Fruit fly (Drosophila melanogaster) whole organism, embryonic: ENCODE measurements around the gene mthl2.

Experiments
- BtbVII ChIP-seq: fragments of 200-800 bp; sonication (Bioruptor generic); optimal IDR thresholded peaks from 3 replicates; lab custom pipeline; 2017; ENCODE audit warnings: missing biosample characterization, mild to moderate bottlenecking, missing genetic modification characterization
- CG11695 ChIP-seq: fragments of 200-800 bp; sonication (Bioruptor generic); IDR thresholded peaks from 3 replicates; pipeline ENCODE4 v1.3.6; 2022; ENCODE audit warnings: missing biosample characterization, missing genetic modification characterization
- CG12659 ChIP-seq: fragments of 200-800 bp; sonication (Bioruptor generic); optimal IDR thresholded peaks from 3 replicates; lab custom pipeline; 2017; ENCODE audit warnings: mild to moderate bottlenecking, missing biosample characterization, missing genetic modification reagents, missing genetic modification characterization
- CG12744 ChIP-seq: fragments of 200-800 bp; sonication (Bioruptor generic); optimal IDR thresholded peaks from 2 replicates; lab custom pipeline; 2016; ENCODE audit warnings: missing biosample characterization, missing genetic modification characterization
- CG14014 ChIP-seq: fragments of 200-800 bp; sonication (Bioruptor generic); IDR thresholded peaks from 2 replicates; pipeline ENCODE4 v1.3.6; 2022; ENCODE audit warnings: missing biosample characterization, missing genetic modification characterization
- CG14667 ChIP-seq: fragments of 200-800 bp; sonication (Bioruptor generic); IDR thresholded peaks from 2 replicates; pipeline ENCODE4 v1.3.6; 2022; ENCODE audit warnings: missing biosample characterization, missing genetic modification characterization
- CG14965 ChIP-seq: fragments of 200-800 bp; sonication (Bioruptor generic); optimal IDR thresholded peaks from 2 replicates; lab custom pipeline; 2016; ENCODE audit warnings: missing biosample characterization, missing genetic modification characterization, borderline replicate concordance
- CG16779 ChIP-seq: fragments of 200-800 bp; sonication (Bioruptor generic); IDR thresholded peaks from 2 replicates; pipeline ENCODE4 v1.3.6; 2022; ENCODE audit warnings: missing biosample characterization, missing genetic modification characterization
- CG17385 ChIP-seq: fragments of 200-800 bp; sonication (Bioruptor generic); optimal IDR thresholded peaks from 3 replicates; lab custom pipeline; 2018; ENCODE audit warnings: missing biosample characterization, mild to moderate bottlenecking, missing genetic modification characterization
- CG2712 ChIP-seq: fragments of 200-800 bp; optimal IDR thresholded peaks from 3 replicates; lab custom pipeline; 2019; ENCODE audit warnings: missing biosample characterization, mild to moderate bottlenecking, missing genetic modification characterization, moderate library complexity
- CG33213 ChIP-seq: fragments of 200-800 bp; sonication (Bioruptor generic); optimal IDR thresholded peaks from 3 replicates; lab custom pipeline; 2016; ENCODE audit warnings: missing biosample characterization, missing genetic modification characterization
- CG43689 ChIP-seq: fragments of 200-800 bp; sonication (Bioruptor generic); IDR thresholded peaks from 2 replicates; pipeline ENCODE4 v1.3.6; 2022; ENCODE audit warnings: missing biosample characterization, missing genetic modification characterization
- CG4617 ChIP-seq: fragments of 200-800 bp; sonication (Bioruptor generic); optimal IDR thresholded peaks from 3 replicates; lab custom pipeline; 2016; ENCODE audit warnings: missing biosample characterization, missing genetic modification characterization, borderline replicate concordance
- CG4854 ChIP-seq: fragments of 200-800 bp; sonication (Bioruptor generic); optimal IDR thresholded peaks from 2 replicates; lab custom pipeline; 2016; ENCODE audit warnings: missing biosample characterization, missing genetic modification characterization, inconsistent platforms
- CG9797 ChIP-seq: fragments of 200-800 bp; sonication (Bioruptor generic); optimal IDR thresholded peaks from 3 replicates; lab custom pipeline; 2018; ENCODE audit warnings: missing biosample characterization, mild to moderate bottlenecking, missing genetic modification characterization
- CHES-1-like ChIP-seq: fragments of 200-800 bp; sonication (Bioruptor generic); optimal IDR thresholded peaks from 2 replicates; lab custom pipeline; 2016; ENCODE audit warnings: missing biosample characterization, missing genetic modification characterization
- Dll ChIP-seq: fragments of 200-800 bp; sonication (Bioruptor generic); IDR thresholded peaks from 4 replicates; pipeline ENCODE4 v1.3.6; 2022; ENCODE audit warnings: missing biosample characterization, missing genetic modification characterization; ENCODE audit not compliant: partially characterized antibody
- Dp ChIP-seq: fragments of 200-800 bp; sonication (Bioruptor generic); optimal IDR thresholded peaks from 2 replicates; lab custom pipeline; 2018; ENCODE audit warnings: missing biosample characterization, mild to moderate bottlenecking, missing genetic modification characterization, moderate library complexity
- Hand ChIP-seq: fragments of 200-800 bp; sonication (Bioruptor generic); optimal IDR thresholded peaks from 2 replicates; lab custom pipeline; 2017; ENCODE audit warnings: mild to moderate bottlenecking, missing biosample characterization, missing genetic modification reagents, missing genetic modification characterization
- Myb ChIP-seq: fragments of 200-800 bp; sonication (Bioruptor generic); optimal IDR thresholded peaks from 2 replicates; lab custom pipeline; 2016; ENCODE audit warnings: missing biosample characterization, missing genetic modification characterization
- Ssrp ChIP-seq: fragments of 200-800 bp; sonication (Bioruptor generic); optimal IDR thresholded peaks from 2 replicates; lab custom pipeline; 2018; ENCODE audit warnings: missing biosample characterization, mild to moderate bottlenecking, missing genetic modification characterization, moderate library complexity
- Xbp1 ChIP-seq: fragments of 200-800 bp; sonication (Bioruptor generic); optimal IDR thresholded peaks from 3 replicates; lab custom pipeline; 2016; ENCODE audit warnings: missing biosample characterization, mild to moderate bottlenecking, missing genetic modification characterization
- YL-1 ChIP-seq: fragments of 200-800 bp; sonication (Bioruptor generic); optimal IDR thresholded peaks from 3 replicates; lab custom pipeline; 2017; ENCODE audit warnings: missing biosample characterization, mild to moderate bottlenecking, missing genetic modification characterization
- ab ChIP-seq: fragments of 200-800 bp; sonication (Bioruptor generic); optimal IDR thresholded peaks from 2 replicates; lab custom pipeline; 2016; ENCODE audit warnings: missing biosample characterization, missing genetic modification characterization
- btn ChIP-seq: fragments of 200-800 bp; sonication (Bioruptor generic); optimal IDR thresholded peaks from 2 replicates; lab custom pipeline; 2016; ENCODE audit warnings: missing biosample characterization, missing genetic modification characterization
- chm ChIP-seq: fragments of 200-800 bp; sonication (Bioruptor generic); IDR thresholded peaks from 2 replicates; pipeline ENCODE4 v1.3.6; 2022; ENCODE audit warnings: missing biosample characterization, missing genetic modification characterization
- disco-r ChIP-seq: fragments of 200-800 bp; sonication (Bioruptor generic); optimal IDR thresholded peaks from 2 replicates; lab custom pipeline; 2016; ENCODE audit warnings: missing biosample characterization, missing genetic modification characterization
- ewg ChIP-seq: fragments of 200-800 bp; sonication (Bioruptor generic); optimal IDR thresholded peaks from 3 replicates; lab custom pipeline; 2017; ENCODE audit warnings: mild to moderate bottlenecking, missing biosample characterization, missing genetic modification reagents, missing genetic modification characterization
- gt ChIP-seq: fragments of 200-800 bp; sonication (Bioruptor generic); IDR thresholded peaks from 2 replicates; pipeline ENCODE4 v1.3.6; 2022; ENCODE audit warnings: missing biosample characterization, missing genetic modification characterization
- hth ChIP-seq: fragments of >200 bp; optimal IDR thresholded peaks from 2 replicates; lab custom pipeline; 2017; ENCODE audit warnings: inconsistent platforms
- pita ChIP-seq: fragments of 200-800 bp; sonication (Bioruptor generic); optimal IDR thresholded peaks from 2 replicates; lab custom pipeline; 2017; ENCODE audit warnings: missing biosample characterization, mild to moderate bottlenecking, missing genetic modification characterization
- ro ChIP-seq: fragments of 200-800 bp; sonication (Bioruptor generic); IDR thresholded peaks from 2 replicates; pipeline ENCODE4 v1.3.6; 2022; ENCODE audit warnings: missing biosample characterization, missing genetic modification characterization
- sd ChIP-seq: fragments of 200-800 bp; sonication (Bioruptor generic); optimal IDR thresholded peaks from 3 replicates; lab custom pipeline; 2018; ENCODE audit warnings: missing biosample characterization, mild to moderate bottlenecking, missing genetic modification characterization, moderate library complexity
- shn ChIP-seq: fragments of 200-800 bp; sonication (Bioruptor generic); optimal IDR thresholded peaks from 3 replicates; lab custom pipeline; 2016; ENCODE audit warnings: missing biosample characterization, missing genetic modification characterization
- stwl ChIP-seq: fragments of 200-800 bp; sonication (Bioruptor generic); optimal IDR thresholded peaks from 3 replicates; lab custom pipeline; 2018; ENCODE audit warnings: missing biosample characterization, mild to moderate bottlenecking, missing genetic modification characterization, moderate library complexity
- tap ChIP-seq: fragments of 200-800 bp; optimal IDR thresholded peaks from 3 replicates; lab custom pipeline; 2019; ENCODE audit warnings: missing biosample characterization, mild to moderate bottlenecking, missing genetic modification characterization, moderate library complexity
- tna ChIP-seq: fragments of 200-800 bp; sonication (Bioruptor generic); IDR thresholded peaks from 2 replicates; pipeline ENCODE4 v1.3.6; 2022; ENCODE audit warnings: missing biosample characterization, missing genetic modification characterization; ENCODE audit not compliant: partially characterized antibody
- trem ChIP-seq: fragments of 200-800 bp; optimal IDR thresholded peaks from 3 replicates; lab custom pipeline; 2019; ENCODE audit warnings: missing biosample characterization, mild to moderate bottlenecking, missing genetic modification characterization, moderate library complexity
- zen ChIP-seq: fragments of 200-800 bp; sonication (Bioruptor generic); optimal IDR thresholded peaks from 3 replicates; lab custom pipeline; 2018; ENCODE audit warnings: missing biosample characterization, mild to moderate bottlenecking, missing genetic modification characterization, moderate library complexity

The mthl2 gene

DNA sequence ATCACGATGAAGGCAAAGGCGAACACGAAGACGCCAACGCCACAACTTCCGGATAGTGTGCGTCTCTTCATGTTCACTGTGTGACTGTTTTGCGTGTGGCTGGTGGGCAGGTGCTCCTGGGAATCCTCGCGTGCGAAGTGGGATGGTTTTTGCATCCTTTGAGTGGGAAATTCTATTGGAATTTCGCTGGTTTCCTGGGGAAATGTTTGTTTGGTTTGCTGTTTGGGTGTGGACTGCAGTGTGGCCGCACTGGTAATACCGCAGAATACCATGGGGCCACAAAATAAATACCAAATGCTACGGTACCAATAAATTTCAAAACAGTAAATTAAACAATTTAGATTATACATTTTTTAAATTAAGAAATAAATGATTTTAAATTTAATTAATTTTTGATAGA is 43.2 kb upstream of the mthl2 start, which contains the start of gene sinu (continued):
- TF ChIP-seq Ssrp (tag; lab: Kevin White, UChicago) (no peak), CG2712 (tag; lab: Kevin White, UChicago) (peak; percentile 28), Xbp1 (no peak), tna (GFP tag; lab: Robert Waterston, UW) (no peak), CG4617 (GFP tag; lab: Kevin White, UChicago) (peak; percentile 71), CG16779 (GFP tag; lab: Robert Waterston, UW) (peak; percentile 32; the same call in 1 of the 2 replicates), CG9797 (peak; percentile 66), Dll (GFP tag; lab: Robert Waterston, UW) (0 out of 4 replicates have a peak, but pooled peaks have one; percentile 28), Myb (GFP tag; lab: Kevin White, UChicago) (no peak), shn (GFP tag; lab: Kevin White, UChicago) (no peak), CG12744 (GFP tag; lab: Kevin White, UChicago) (no peak), ro (GFP tag; lab: Robert Waterston, UW) (no peak), YL-1 (GFP tag; lab: Kevin White, UChicago) (peak; percentile 70), tap (tag; lab: Kevin White, UChicago) (no peak), CG12659 (GFP tag; lab: Kevin White, UChicago) (peak; percentile 4), stwl (peak; percentile 64), CG14667 (GFP tag; lab: Robert Waterston, UW) (no peak), CG14014 (GFP tag; lab: Robert Waterston, UW) (no peak), CG33213 (GFP tag; lab: Kevin White, UChicago) (no peak), Dp (peak; percentile 17), Hand (GFP tag; lab: Kevin White, UChicago) (no peak), sd (tag; lab: Kevin White, UChicago) (peak; percentile 50), btn (GFP tag; lab: Kevin White, UChicago) (no peak), ewg (GFP tag; lab: Kevin White, UChicago) (no peak), gt (GFP tag; lab: Robert Waterston, UW) (no peak), disco-r (no peak), pita (GFP tag; lab: Kevin White, UChicago) (no peak), zen (tag; lab: Kevin White, UChicago) (no peak), ab (GFP tag; lab: Kevin White, UChicago) (no peak), CG14965 (no peak), CG4854 (no peak), trem (tag; lab: Kevin White, UChicago) (peak; percentile 23), hth (lab: Kevin White, UChicago) (no peak), CG17385 (GFP tag; lab: Kevin White, UChicago) (no peak)

DNA sequence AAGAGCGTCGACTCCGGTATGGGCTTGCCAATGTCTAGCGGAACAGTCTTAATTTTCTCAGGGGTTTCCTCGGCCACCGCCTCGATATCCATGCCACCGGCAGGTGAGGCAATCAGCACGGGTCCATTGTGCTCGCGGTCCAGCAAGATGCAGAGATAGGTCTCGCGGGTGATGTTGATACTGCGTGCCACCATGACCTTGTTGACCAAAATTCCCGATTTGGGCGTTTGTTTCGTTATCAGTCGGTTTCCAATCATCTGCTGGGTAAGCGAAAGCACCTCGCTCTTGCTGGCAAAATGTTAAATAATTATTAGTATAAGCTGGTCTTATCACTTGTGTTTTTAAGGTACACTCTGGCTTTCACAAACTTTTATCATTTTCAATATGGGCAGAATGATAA is 42.0 kb upstream of the mthl2 start:
- TF ChIP-seq CG43689 (no peak), CHES-1-like (GFP tag; lab: Kevin White, UChicago) (no peak), BtbVII (GFP tag; lab: Kevin White, UChicago) (no peak), CG11695 (GFP tag; lab: Robert Waterston, UW) (no peak), chm (GFP tag; lab: Robert Waterston, UW) (0 out of 2 replicates have a peak, but pooled peaks have one; percentile 8)
